Fruit fly (Drosophila melanogaster) whole organism, prepupa: ENCODE results near the gene CG31882.

Experiments used
- Blimp-1 ChIP-seq: fragments of 200-800 bp; sonication (Bioruptor generic); optimal IDR thresholded peaks from 3 replicates; lab custom pipeline; 2017; ENCODE audit warnings: missing biosample characterization, missing genetic modification characterization, mild to moderate bottlenecking, moderate library complexity, missing genetic modification reagents
- CG10669 ChIP-seq: fragments of 200-800 bp; sonication (Bioruptor generic); optimal IDR thresholded peaks from 3 replicates; lab custom pipeline; 2018; ENCODE audit warnings: missing biosample characterization, mild to moderate bottlenecking, missing genetic modification characterization, moderate library complexity
- CG15336 ChIP-seq: fragments of 200-800 bp; sonication (Bioruptor generic); IDR thresholded peaks from 2 replicates; pipeline ENCODE4 v1.3.6; 2022; ENCODE audit warnings: missing biosample characterization, missing genetic modification characterization
- CG1621 ChIP-seq: fragments of 200-800 bp; sonication (Bioruptor generic); optimal IDR thresholded peaks from 3 replicates; lab custom pipeline; 2018; ENCODE audit warnings: missing biosample characterization, mild to moderate bottlenecking, missing genetic modification characterization
- CG16779 ChIP-seq: fragments of 200-800 bp; sonication (Bioruptor generic); optimal IDR thresholded peaks from 3 replicates; lab custom pipeline; 2017; ENCODE audit warnings: missing biosample characterization, mild to moderate bottlenecking, missing genetic modification characterization
- CG3032 ChIP-seq: fragments of 200-800 bp; optimal IDR thresholded peaks from 2 replicates; lab custom pipeline; 2019; ENCODE audit warnings: missing biosample characterization, mild to moderate bottlenecking, missing genetic modification characterization, moderate library complexity
- CG6163 ChIP-seq: fragments of 200-800 bp; sonication (Bioruptor generic); IDR thresholded peaks from 3 replicates; pipeline ENCODE4 v1.3.6; 2022; ENCODE audit warnings: missing biosample characterization, missing genetic modification characterization
- CG6276 ChIP-seq: fragments of 200-800 bp; sonication (Bioruptor generic); optimal IDR thresholded peaks from 2 replicates; lab custom pipeline; 2017; ENCODE audit warnings: missing biosample characterization, mild to moderate bottlenecking, missing genetic modification characterization
- CG6792 ChIP-seq: fragments of 200-800 bp; sonication (Bioruptor generic); optimal IDR thresholded peaks from 3 replicates; lab custom pipeline; 2016; ENCODE audit warnings: missing biosample characterization, missing genetic modification characterization
- CG8119 ChIP-seq: fragments of 200-800 bp; sonication (Bioruptor generic); IDR thresholded peaks from 3 replicates; pipeline ENCODE4 v1.3.6; 2022; ENCODE audit warnings: missing biosample characterization, missing genetic modification characterization
- CG8319 ChIP-seq: fragments of 200-800 bp; sonication (Bioruptor generic); optimal IDR thresholded peaks from 3 replicates; lab custom pipeline; 2016; ENCODE audit warnings: missing biosample characterization, missing genetic modification characterization
- CG9139 ChIP-seq: fragments of 200-800 bp; sonication (Bioruptor generic); optimal IDR thresholded peaks from 3 replicates; lab custom pipeline; 2017; ENCODE audit warnings: missing biosample characterization, mild to moderate bottlenecking, missing genetic modification characterization
- Eip75B ChIP-seq: fragments of 200-800 bp; sonication (Bioruptor generic); optimal IDR thresholded peaks from 3 replicates; lab custom pipeline; 2016; ENCODE audit warnings: missing biosample characterization, missing genetic modification characterization
- Eip78C ChIP-seq: fragments of 200-800 bp; sonication (Bioruptor generic); peaks from one replicate; lab custom pipeline; 2016; ENCODE audit warnings: missing biosample characterization, missing genetic modification characterization
- Eip93F ChIP-seq: fragments of 200-800 bp; sonication (Bioruptor generic); optimal IDR thresholded peaks from 2 replicates; lab custom pipeline; 2016; ENCODE audit warnings: missing biosample characterization, mild to moderate bottlenecking, missing genetic modification characterization
- Ets96B ChIP-seq: fragments of 200-800 bp; optimal IDR thresholded peaks from 2 replicates; lab custom pipeline; 2019; ENCODE audit warnings: missing biosample characterization, mild to moderate bottlenecking, missing genetic modification characterization, moderate library complexity
- Gug ChIP-seq: fragments of 200-800 bp; sonication (Bioruptor generic); IDR thresholded peaks from 2 replicates; pipeline ENCODE4 v1.3.6; 2022; ENCODE audit warnings: missing biosample characterization, missing genetic modification characterization
- Hr39 ChIP-seq: fragments of 200-800 bp; sonication (Bioruptor generic); optimal IDR thresholded peaks from 2 replicates; lab custom pipeline; 2016; ENCODE audit warnings: missing biosample characterization, missing genetic modification characterization
- Hr4 ChIP-seq: fragments of 200-800 bp; sonication (Bioruptor generic); optimal IDR thresholded peaks from 3 replicates; lab custom pipeline; 2016; ENCODE audit warnings: missing biosample characterization, missing genetic modification characterization
- OdsH ChIP-seq: fragments of 200-800 bp; sonication (Bioruptor generic); optimal IDR thresholded peaks from 3 replicates; lab custom pipeline; 2016; ENCODE audit warnings: missing biosample characterization, missing genetic modification characterization
- Smox ChIP-seq: fragments of 200-800 bp; sonication (Bioruptor generic); optimal IDR thresholded peaks from 3 replicates; lab custom pipeline; 2016; ENCODE audit warnings: missing biosample characterization, missing genetic modification characterization
- Sox102F ChIP-seq: fragments of 200-800 bp; sonication (Bioruptor generic); optimal IDR thresholded peaks from 2 replicates; lab custom pipeline; 2016; ENCODE audit warnings: missing biosample characterization, mild to moderate bottlenecking, missing genetic modification characterization
- Sox14 ChIP-seq: fragments of 200-800 bp; sonication (Bioruptor generic); optimal IDR thresholded peaks from 3 replicates; lab custom pipeline; 2016; ENCODE audit warnings: missing biosample characterization, missing genetic modification characterization
- Sox15 ChIP-seq: fragments of 200-800 bp; sonication (Bioruptor generic); optimal IDR thresholded peaks from 3 replicates; lab custom pipeline; 2016; ENCODE audit warnings: missing biosample characterization, missing genetic modification characterization
- acj6 ChIP-seq: fragments of 200-800 bp; sonication (Bioruptor generic); optimal IDR thresholded peaks from 3 replicates; lab custom pipeline; 2016; ENCODE audit warnings: missing biosample characterization, missing genetic modification characterization
- dac ChIP-seq: fragments of 200-800 bp; sonication (Bioruptor generic); optimal IDR thresholded peaks from 2 replicates; lab custom pipeline; 2017; ENCODE audit warnings: missing biosample characterization, mild to moderate bottlenecking, missing genetic modification characterization
- dsx ChIP-seq: fragments of 200-800 bp; optimal IDR thresholded peaks from 3 replicates; lab custom pipeline; 2019; ENCODE audit warnings: missing biosample characterization, mild to moderate bottlenecking, missing genetic modification characterization, moderate library complexity; ENCODE audit not compliant: poor library complexity, severe bottlenecking
- eg ChIP-seq: fragments of 200-800 bp; sonication (Bioruptor generic); IDR thresholded peaks from 3 replicates; pipeline ENCODE4 v1.3.6; 2022; ENCODE audit warnings: missing biosample characterization, missing genetic modification characterization
- esn ChIP-seq: fragments of 200-800 bp; sonication (Bioruptor generic); optimal IDR thresholded peaks from 2 replicates; lab custom pipeline; 2016; ENCODE audit warnings: missing biosample characterization, mild to moderate bottlenecking, missing genetic modification characterization, moderate library complexity
- fd59A ChIP-seq: fragments of 200-800 bp; sonication (Bioruptor generic); optimal IDR thresholded peaks from 2 replicates; lab custom pipeline; 2017; ENCODE audit warnings: missing biosample characterization, mild to moderate bottlenecking, missing genetic modification characterization, missing genetic modification reagents
- fd85E ChIP-seq: fragments of 200-800 bp; sonication (Bioruptor generic); optimal IDR thresholded peaks from 3 replicates; lab custom pipeline; 2016; ENCODE audit warnings: missing biosample characterization, missing genetic modification characterization
- salr ChIP-seq, 2 experiments: fragments of 200-800 bp; sonication (Bioruptor generic); optimal IDR thresholded peaks; 3 replicates each; lab custom pipeline; 2016 to 2018; ENCODE audit warnings: missing biosample characterization in 2 of 2, missing genetic modification characterization in 2 of 2, mild to moderate bottlenecking in 1 of 2
- ss ChIP-seq, 2 experiments: fragments of 200-800 bp; sonication (Bioruptor generic); optimal IDR thresholded peaks; 2 replicates in 1 of 2; 3 replicates in 1 of 2; lab custom pipeline; 2017 to 2018; ENCODE audit warnings: mild to moderate bottlenecking in 2 of 2, missing biosample characterization in 2 of 2, missing genetic modification characterization in 2 of 2, moderate library complexity in 1 of 2
- svp ChIP-seq: fragments of 200-800 bp; sonication (Bioruptor generic); peaks from one replicate; lab custom pipeline; 2016; ENCODE audit warnings: missing biosample characterization, missing genetic modification characterization

CG31882 gene

DNA sequence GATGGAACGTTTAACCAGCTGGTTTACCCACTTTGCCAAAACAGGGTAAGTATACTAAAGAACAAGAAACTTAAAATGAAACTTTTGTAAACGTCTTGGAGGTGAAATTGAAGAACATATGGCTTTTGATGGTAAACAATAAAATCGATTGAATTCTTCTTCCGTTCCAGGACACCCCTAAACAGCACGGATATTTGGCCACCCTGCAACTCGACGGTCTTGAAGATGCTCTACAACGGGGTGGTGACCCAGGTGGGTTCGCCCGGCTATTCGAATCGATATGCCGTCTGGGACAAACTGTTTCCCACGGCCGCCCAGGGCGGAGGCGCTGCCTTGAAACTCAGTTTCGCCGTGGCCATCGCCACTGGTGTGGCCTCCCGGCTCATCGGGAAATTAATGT is 33.9 kb downstream of the CG31882 start:
- TF ChIP-seq Sox14 (no peak), CG8319 (GFP tag; lab: Kevin White, UChicago) (no peak), CG9139 (GFP tag; lab: Kevin White, UChicago) (no peak), salr (GFP tag; optimal IDR thresholded peaks at IDR 0.05; lab: Kevin White, UChicago) (no peak), svp (no peak), Hr4 (GFP tag; lab: Kevin White, UChicago) (no peak), CG8119 (GFP tag; lab: Robert Waterston, UW) (no peak), fd59A (GFP tag; lab: Kevin White, UChicago) (no peak), OdsH (GFP tag; lab: Kevin White, UChicago) (no peak), CG3032 (tag; lab: Kevin White, UChicago) (no peak), CG6163 (GFP tag; lab: Robert Waterston, UW) (no peak), esn (no peak), Eip75B (GFP tag; lab: Kevin White, UChicago) (no peak), Hr39 (GFP tag; lab: Kevin White, UChicago) (no peak)

DNA sequence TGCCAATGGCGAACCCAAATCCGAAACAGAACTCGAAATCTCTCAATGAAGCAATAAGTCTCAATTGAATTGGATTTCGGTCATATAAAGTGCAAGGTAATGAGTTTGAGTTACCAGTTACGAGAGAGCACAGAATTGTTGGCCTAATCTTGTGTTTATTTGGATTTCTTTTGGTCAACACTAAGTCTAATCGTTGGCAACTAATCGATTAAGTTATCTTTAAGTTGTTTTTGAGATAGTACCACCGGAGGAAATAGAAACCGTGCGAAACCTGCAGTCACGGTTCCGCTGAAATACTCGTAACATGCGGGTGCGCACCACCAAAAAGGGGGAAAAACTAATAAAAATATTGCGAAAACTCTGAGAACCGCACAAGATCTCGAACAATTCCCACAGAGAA is 35.9 kb downstream of the CG31882 start, which contains the start of gene CG3841:
TSS of gene CG3841 (plus strand) at position 301 of the 400 bp plus-strand sequence.
- TF ChIP-seq CG6792 (GFP tag; lab: Kevin White, UChicago): no peak
- TF ChIP-seq Blimp-1 (GFP tag; lab: Kevin White, UChicago): no peak
- TF ChIP-seq CG16779 (tag; lab: Kevin White, UChicago): no peak
- no peak for TF ChIP-seq fd85E (GFP tag; lab: Kevin White, UChicago)
- TF ChIP-seq dac: no peak
- no peak for TF ChIP-seq Ets96B
- TF ChIP-seq Eip75B (GFP tag; lab: Kevin White, UChicago): no peak
- no peak for TF ChIP-seq Eip93F (GFP tag; lab: Kevin White, UChicago)
- TF ChIP-seq acj6: no peak
- TF ChIP-seq ss (GFP tag; optimal IDR thresholded peaks at IDR 0.05; lab: Kevin White, UChicago): no peak
- TF ChIP-seq Sox102F (GFP tag; lab: Kevin White, UChicago): no peak
- TF ChIP-seq Hr4 (GFP tag; lab: Kevin White, UChicago): no peak
- no peak for TF ChIP-seq OdsH (GFP tag; lab: Kevin White, UChicago)
- no peak for TF ChIP-seq CG1621 (tag; lab: Kevin White, UChicago)
- no peak for TF ChIP-seq CG8319 (GFP tag; lab: Kevin White, UChicago)

DNA sequence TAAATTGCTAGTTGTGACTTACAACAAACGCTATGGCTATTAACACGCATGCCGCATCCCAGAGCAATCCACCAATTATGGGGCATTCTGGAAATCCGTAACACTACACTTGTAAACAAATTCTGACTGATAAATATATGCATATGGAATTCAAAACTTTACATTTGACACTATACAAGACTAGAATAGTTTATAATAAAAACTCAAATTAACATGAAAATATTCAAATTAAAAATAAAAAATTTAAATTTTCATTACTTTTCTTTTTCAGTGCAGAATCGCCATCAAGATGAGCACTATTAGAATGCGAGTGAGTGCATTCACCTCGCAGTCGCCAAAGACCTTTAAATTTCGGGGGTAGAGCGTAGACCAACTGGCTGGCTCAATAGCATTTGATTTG is 39.1 kb downstream of the CG31882 start:
- TF ChIP-seq Gug (no peak), CG10669 (GFP tag; lab: Kevin White, UChicago) (no peak)
- TF ChIP-seq, all 60 proteins: peak for 0

DNA sequence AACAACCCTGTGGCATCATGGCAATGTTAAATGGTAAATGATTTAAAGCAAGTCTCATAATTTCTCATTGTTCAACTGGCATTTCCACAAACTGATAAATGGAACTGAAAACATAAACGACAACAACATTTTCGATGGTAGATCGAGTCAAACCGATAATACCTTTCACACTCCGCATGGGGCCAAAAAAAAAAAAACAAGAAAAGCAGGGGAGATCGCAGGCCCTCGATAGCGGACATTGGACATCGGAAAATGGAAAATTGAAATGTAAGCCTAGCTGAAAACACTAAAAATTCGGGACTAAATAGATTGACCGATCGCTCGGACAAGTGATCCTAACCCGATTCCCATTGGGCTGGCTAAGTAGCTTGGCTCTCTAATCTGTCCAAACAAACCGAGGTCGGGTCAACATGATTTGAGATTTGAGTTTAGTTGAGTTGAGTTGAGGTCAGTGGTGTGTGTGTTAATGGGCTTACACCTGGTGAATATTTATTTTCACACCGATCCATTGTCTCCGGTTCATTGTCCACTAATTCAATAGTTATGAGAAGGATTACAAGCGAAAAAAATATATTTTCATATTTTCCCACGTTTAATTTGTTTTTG is 40.9 kb downstream of the CG31882 start:
- no peak for TF ChIP-seq fd85E (GFP tag; lab: Kevin White, UChicago)
- TF ChIP-seq dsx: no peak
- TF ChIP-seq Smox (GFP tag; lab: Kevin White, UChicago): no peak
- TF ChIP-seq fd59A (GFP tag; lab: Kevin White, UChicago): no peak
- no peak for TF ChIP-seq CG15336 (GFP tag; lab: Robert Waterston, UW)
- TF ChIP-seq CG6276 (GFP tag; lab: Kevin White, UChicago): no peak
- TF ChIP-seq Sox15 (GFP tag; lab: Kevin White, UChicago): no peak
- TF ChIP-seq eg (GFP tag; lab: Robert Waterston, UW): no peak
- TF ChIP-seq Eip78C (GFP tag; lab: Kevin White, UChicago): no peak
- no peak for TF ChIP-seq CG9139 (GFP tag; lab: Kevin White, UChicago)
- TF ChIP-seq Hr39 (GFP tag; lab: Kevin White, UChicago): no peak
- no peak for TF ChIP-seq CG6163 (GFP tag; lab: Robert Waterston, UW)
- no peak for TF ChIP-seq esn
- no peak for TF ChIP-seq Eip93F (GFP tag; lab: Kevin White, UChicago)
